Worm (Caenorhabditis elegans): ENCODE results near the gene F14B8.4.

DNA sequence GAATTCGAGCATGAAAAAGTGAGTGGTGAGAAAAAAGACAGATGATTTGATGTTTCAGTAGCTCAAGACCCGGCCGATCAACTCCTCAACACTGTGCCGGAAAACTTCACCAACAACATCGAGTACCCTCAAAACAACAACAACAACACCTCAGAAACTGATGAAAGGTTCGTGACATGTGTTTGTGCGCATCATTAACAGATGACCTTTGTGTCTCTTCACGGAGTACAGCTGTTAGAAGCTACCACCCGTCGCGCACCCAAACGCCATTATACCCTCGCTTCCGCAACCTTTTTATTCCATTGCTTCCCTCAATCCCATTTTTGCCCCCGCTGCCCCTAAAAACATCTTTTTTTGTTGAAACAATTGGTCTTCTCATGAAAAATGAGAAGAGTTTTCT, 15.5 kb upstream of the F14B8.4 start:
- TF ChIP-seq snpc-4 (GFP tag; optimal IDR thresholded peaks at IDR 0.05) (no peak), snpc-4 (tag; optimal IDR thresholded peaks at IDR 0.05) (no peak), tbp1 (GFP tag; optimal IDR thresholded peaks at IDR 0.05) (no peak), nhr-179 (tag; optimal IDR thresholded peaks at IDR 0.05) (no peak), unc-62 (GFP tag; optimal IDR thresholded peaks at IDR 0.05) (no peak), F22D6.2 (tag; optimal IDR thresholded peaks at IDR 0.05) (no peak), ama-1 (optimal IDR thresholded peaks at IDR 0.05) (no peak), ama-1 (GFP tag; optimal IDR thresholded peaks at IDR 0.05) (no peak), ztf-3 (GFP tag; optimal IDR thresholded peaks at IDR 0.05) (no peak), ceh-100 (GFP tag; IDR thresholded peaks at IDR 0.05) (no peak), hlh-26 (GFP tag; conservative IDR thresholded peaks at IDR 0.05) (no peak), die-1 (tag; optimal IDR thresholded peaks at IDR 0.05) (no peak), chd-7 (tag; optimal IDR thresholded peaks at IDR 0.05) (no peak)

All from whole organism, young adult.